Worm (Caenorhabditis elegans): ENCODE data around the gene F46C8.1.

Gene F46C8.1

ce11 chrX:7550452-7550851 lies 2.2 kb downstream of the F46C8.1 start:
- TF ChIP-seq nhr-25 (tag; optimal IDR thresholded peaks at IDR 0.05) (peak; percentile 15), jun-1 (tag; optimal IDR thresholded peaks at IDR 0.05) (no peak), eor-1 (tag; optimal IDR thresholded peaks at IDR 0.05) (no peak), aly-2 (tag; optimal IDR thresholded peaks at IDR 0.05) (no peak), egl-27 (tag; optimal IDR thresholded peaks at IDR 0.05) (no peak), nhr-43 (tag; optimal IDR thresholded peaks at IDR 0.05; ENCODE audit: poor library complexity, severe bottlenecking) (peak; percentile 42), zag-1 (tag; optimal IDR thresholded peaks at IDR 0.05) (no peak), lin-15B (tag; optimal IDR thresholded peaks at IDR 0.05) (no peak)

- TF ChIP-seq tbx-2 (tag; optimal IDR thresholded peaks at IDR 0.05): no peak
- no peak for TF ChIP-seq ceh-16 (tag; optimal IDR thresholded peaks at IDR 0.05)
- TF ChIP-seq fkh-2 (tag; optimal IDR thresholded peaks at IDR 0.05): no peak
- no peak for TF ChIP-seq mml-1 (tag; optimal IDR thresholded peaks at IDR 0.05)
- no peak for TF ChIP-seq elt-2 (tag; optimal IDR thresholded peaks at IDR 0.05)
- no peak for TF ChIP-seq aly-2 (tag; optimal IDR thresholded peaks at IDR 0.05)
- no peak for TF ChIP-seq unc-39 (tag; optimal IDR thresholded peaks at IDR 0.05)
- TF ChIP-seq nhr-25 (tag; optimal IDR thresholded peaks at IDR 0.05): peak; percentile 18
- TF ChIP-seq nhr-43 (tag; optimal IDR thresholded peaks at IDR 0.05; ENCODE audit: poor library complexity, severe bottlenecking): peak; percentile 18
- no peak for TF ChIP-seq snpc-4 (tag; optimal IDR thresholded peaks at IDR 0.05)
- TF ChIP-seq ceh-28 (tag; optimal IDR thresholded peaks at IDR 0.05): no peak
Observed at ce11 chrX:7553331-7553730, 5.1 kb downstream of the F46C8.1 start.

ce11 chrX:7554326-7554725 lies 6.1 kb downstream of the F46C8.1 start, which contains the start of gene F46C8.8:
F46C8.8 (minus strand) TSS chrX:7554426.
- no peak for TF ChIP-seq elt-1 (tag; optimal IDR thresholded peaks at IDR 0.05)

- TF ChIP-seq lsy-12 (tag; optimal IDR thresholded peaks at IDR 0.05) (no peak), pqm-1 (tag; optimal IDR thresholded peaks at IDR 0.05) (peak; percentile 31), daf-12 (tag; optimal IDR thresholded peaks at IDR 0.05) (no peak), elt-2 (tag; optimal IDR thresholded peaks at IDR 0.05) (peak; percentile 82), nhr-28 (tag; optimal IDR thresholded peaks at IDR 0.05) (no peak), lin-15B (tag; optimal IDR thresholded peaks at IDR 0.05) (no peak), pha-4 (tag; optimal IDR thresholded peaks at IDR 0.05) (peak; percentile 39), snpc-4 (tag; optimal IDR thresholded peaks at IDR 0.05) (no peak), nhr-67 (tag; optimal IDR thresholded peaks at IDR 0.05) (no peak), nhr-77 (tag; optimal IDR thresholded peaks at IDR 0.05) (no peak), jun-1 (tag; optimal IDR thresholded peaks at IDR 0.05) (peak; percentile 37), unc-62 (GFP tag; optimal IDR thresholded peaks at IDR 0.05) (no peak), ceh-16 (tag; optimal IDR thresholded peaks at IDR 0.05) (no peak), ztf-11 (tag; optimal IDR thresholded peaks at IDR 0.05) (no peak)
Observed at ce11 chrX:7558928-7559455, 10.7 kb downstream of the F46C8.1 start, which contains the start of the genes PDB1.1 and F08C6.5. PDB1.1 (minus strand) TSS chrX:7559085. F08C6.5 (plus strand) TSS chrX:7559405.

ce11 chrX:7561972-7562371 lies 13.7 kb downstream of the F46C8.1 start:
- no peak for TF ChIP-seq nhr-43 (tag; optimal IDR thresholded peaks at IDR 0.05; ENCODE audit: poor library complexity, severe bottlenecking)
- no peak for TF ChIP-seq ztf-4 (tag; optimal IDR thresholded peaks at IDR 0.05)
- no peak for TF ChIP-seq jun-1 (tag; optimal IDR thresholded peaks at IDR 0.05)
- peak; percentile 32 for TF ChIP-seq elt-2 (tag; optimal IDR thresholded peaks at IDR 0.05)

- no peak for TF ChIP-seq ztf-4 (tag; optimal IDR thresholded peaks at IDR 0.05)
- no peak for TF ChIP-seq ZK546.5 (tag; optimal IDR thresholded peaks at IDR 0.05)
- no peak for TF ChIP-seq hmg-11 (tag; optimal IDR thresholded peaks at IDR 0.05)
- no peak for TF ChIP-seq ama-1 (optimal IDR thresholded peaks at IDR 0.05)
- no peak for TF ChIP-seq nhr-12 (tag; optimal IDR thresholded peaks at IDR 0.05)
- TF ChIP-seq unc-39 (tag; optimal IDR thresholded peaks at IDR 0.05): no peak
- TF ChIP-seq nhr-237 (tag; optimal IDR thresholded peaks at IDR 0.05): no peak
- no peak for TF ChIP-seq nhr-28 (tag; optimal IDR thresholded peaks at IDR 0.05)
- TF ChIP-seq egl-5 (tag; optimal IDR thresholded peaks at IDR 0.05): no peak
- TF ChIP-seq skn-1 (tag; optimal IDR thresholded peaks at IDR 0.05): no peak
- no peak for TF ChIP-seq lin-39 (tag; optimal IDR thresholded peaks at IDR 0.05)
- TF ChIP-seq ceh-82 (tag; optimal IDR thresholded peaks at IDR 0.05): no peak
- TF ChIP-seq daf-12 (tag; optimal IDR thresholded peaks at IDR 0.05): no peak
- no peak for TF ChIP-seq nfya-1 (tag; optimal IDR thresholded peaks at IDR 0.05; ENCODE audit: insufficient read depth)
- no peak for TF ChIP-seq sea-2 (GFP tag; optimal IDR thresholded peaks at IDR 0.05)
Observed at ce11 chrX:7562625-7563024, 14.4 kb downstream of the F46C8.1 start, which contains the start of gene sto-1. sto-1 (plus strand) TSS chrX:7562824.
